4 worm cellular contexts compared by ENCODE assay signal in the genomic region with DNA sequence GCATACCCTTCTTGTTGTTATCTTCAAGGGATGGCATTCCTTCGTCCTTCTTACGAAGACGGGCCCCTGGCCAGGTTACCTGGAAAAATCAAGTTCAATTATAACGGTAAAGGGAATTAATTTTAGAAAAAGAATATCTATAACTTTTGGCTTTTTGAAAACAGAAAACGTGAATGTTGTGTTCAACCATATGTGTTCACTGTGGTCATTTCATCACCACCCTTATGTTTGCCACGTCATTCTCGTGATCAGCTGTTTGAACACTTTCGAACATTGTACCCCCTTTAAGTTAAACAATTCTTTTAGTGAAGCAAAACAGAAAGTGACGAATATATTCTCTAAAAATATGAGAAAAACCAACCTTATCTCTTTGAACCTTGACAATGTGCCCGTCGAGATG.
TF ChIP-seq lines count a peak whose summit lies in the region.

No protein-coding gene starts in this region.

TF ChIP-seq in whole organism, L1 larva, 84 proteins besides CTCF, POLR2A, EP300 and RAD21:
- TF ChIP-seq nhr-85 (tag; lab: Kevin White, UChicago) (peak; percentile 26), lir-3 (tag; optimal IDR thresholded peaks at IDR 0.05; lab: Kevin White, UChicago; ENCODE audit: poor library complexity) (no peak), efl-1 (optimal IDR thresholded peaks at IDR 0.05; lab: Kevin White, UChicago) (no peak), efl-1 (GFP tag; optimal IDR thresholded peaks at IDR 0.05 in 1 of 2; lab: Kevin White, UChicago) (peak in 1 of 2 experiments; percentile 39)

TF ChIP-seq in whole organism, L3 larva, 47 proteins besides CTCF, POLR2A, EP300 and RAD21:
- TF ChIP-seq ama-1 (optimal IDR thresholded peaks at IDR 0.05; lab: Kevin White, UChicago): peak; percentile 42
- TF ChIP-seq ceh-28 (tag; optimal IDR thresholded peaks at IDR 0.05; lab: Kevin White, UChicago): no peak
- TF ChIP-seq jun-1 (tag; optimal IDR thresholded peaks at IDR 0.05; lab: Kevin White, UChicago): no peak
- peak; percentile 52 for TF ChIP-seq pha-4 (tag; optimal IDR thresholded peaks at IDR 0.05; lab: Kevin White, UChicago)
- TF ChIP-seq eor-1 (tag; optimal IDR thresholded peaks at IDR 0.05; lab: Kevin White, UChicago): no peak
- peak; percentile 38 for TF ChIP-seq nhr-43 (tag; optimal IDR thresholded peaks at IDR 0.05; lab: Kevin White, UChicago; ENCODE audit: poor library complexity, severe bottlenecking)
- no peak for TF ChIP-seq elt-1 (tag; optimal IDR thresholded peaks at IDR 0.05; lab: Kevin White, UChicago)
- TF ChIP-seq fos-1 (tag; optimal IDR thresholded peaks at IDR 0.05; lab: Kevin White, UChicago): no peak

TF ChIP-seq in whole organism, L4 larva, 104 proteins besides CTCF, POLR2A, EP300 and RAD21:
- TF ChIP-seq Y75B8A.6 (GFP tag; IDR thresholded peaks at IDR 0.05; lab: Robert Waterston, UW) (0 out of 2 replicates have a peak, but pooled peaks have one; percentile 32), lim-7 (GFP tag; IDR thresholded peaks at IDR 0.05; lab: Robert Waterston, UW) (peak; percentile 31; the same call in 1 of the 2 replicates), lin-38 (GFP tag; IDR thresholded peaks at IDR 0.05; lab: Robert Waterston, UW) (no peak), vab-7 (GFP tag; IDR thresholded peaks at IDR 0.05; lab: Robert Waterston, UW) (no peak)
TF ChIP-seq in whole organism, L4 larva: peak in this region for 2.

TF ChIP-seq in whole organism, young adult, 124 proteins besides CTCF, POLR2A, EP300 and RAD21:
- TF ChIP-seq Y56A3A.18 (GFP tag; IDR thresholded peaks at IDR 0.05; lab: Robert Waterston, UW) (no peak; the same call in 1 of the 2 replicates), dpl-1 (GFP tag; optimal IDR thresholded peaks at IDR 0.05; lab: Kevin White, UChicago) (no peak), ztf-18 (tag; optimal IDR thresholded peaks at IDR 0.05; lab: Kevin White, UChicago) (no peak), F57A8.1 (GFP tag; optimal IDR thresholded peaks at IDR 0.05; lab: Kevin White, UChicago) (no peak), Y53G8AR.9 (GFP tag; conservative IDR thresholded peaks at IDR 0.05; lab: Robert Waterston, UW) (no peak), lag-1 (GFP tag; IDR thresholded peaks at IDR 0.05; lab: Robert Waterston, UW) (no peak), F10E7.11 (tag; optimal IDR thresholded peaks at IDR 0.05; lab: Kevin White, UChicago) (peak; percentile 6), dpff-1 (tag; optimal IDR thresholded peaks at IDR 0.05; lab: Kevin White, UChicago) (no peak), F39B2.1 (GFP tag; IDR thresholded peaks at IDR 0.05; lab: Robert Waterston, UW) (no peak), C17E4.6 (GFP tag; IDR thresholded peaks at IDR 0.05; lab: Robert Waterston, UW) (no peak), ztf-26 (tag; optimal IDR thresholded peaks at IDR 0.05; lab: Kevin White, UChicago) (no peak), akir-1 (GFP tag; optimal IDR thresholded peaks at IDR 0.05; lab: Kevin White, UChicago) (no peak), zim-3 (tag; optimal IDR thresholded peaks at IDR 0.05; lab: Kevin White, UChicago) (peak; percentile 36), tbx-9 (tag; optimal IDR thresholded peaks at IDR 0.05; lab: Kevin White, UChicago; ENCODE audit: borderline replicate concordance) (no peak), dox-1 (GFP tag; IDR thresholded peaks at IDR 0.05; lab: Robert Waterston, UW) (no peak), hmg-20 (GFP tag; IDR thresholded peaks at IDR 0.05; lab: Robert Waterston, UW) (no peak), nhr-120 (GFP tag; IDR thresholded peaks at IDR 0.05; lab: Robert Waterston, UW) (no peak), lsl-1 (GFP tag; optimal IDR thresholded peaks at IDR 0.05; lab: Kevin White, UChicago) (no peak), pbrm-1 (GFP tag; IDR thresholded peaks at IDR 0.05; lab: Robert Waterston, UW) (no peak), attf-5 (GFP tag; optimal IDR thresholded peaks at IDR 0.05; lab: Kevin White, UChicago) (no peak), cebp-1 (GFP tag; IDR thresholded peaks at IDR 0.05; lab: Robert Waterston, UW) (peak; percentile 75), cebp-1 (tag; optimal IDR thresholded peaks at IDR 0.05; lab: Kevin White, UChicago) (peak; percentile 75), madf-6 (GFP tag; IDR thresholded peaks at IDR 0.05; lab: Robert Waterston, UW) (no peak), Y53F4B.3 (GFP tag; IDR thresholded peaks at IDR 0.05; lab: Robert Waterston, UW) (no peak), rcor-1 (GFP tag; IDR thresholded peaks at IDR 0.05; lab: Robert Waterston, UW) (no peak), ceh-58 (GFP tag; IDR thresholded peaks at IDR 0.05; lab: Robert Waterston, UW) (no peak), let-526 (GFP tag; IDR thresholded peaks at IDR 0.05; lab: Robert Waterston, UW) (peak; percentile 16; the same call in 1 of the 2 replicates), Y95B8A.8 (GFP tag; IDR thresholded peaks at IDR 0.05; lab: Robert Waterston, UW) (0 out of 2 replicates have a peak, but pooled peaks have one; percentile 5), F49E8.2 (tag; optimal IDR thresholded peaks at IDR 0.05; lab: Kevin White, UChicago; ENCODE audit: insufficient read depth) (no peak), mxl-1 (tag; optimal IDR thresholded peaks at IDR 0.05; lab: Kevin White, UChicago) (no peak), fkh-3 (tag; optimal IDR thresholded peaks at IDR 0.05; lab: Kevin White, UChicago) (no peak), unc-62 (GFP tag; optimal IDR thresholded peaks at IDR 0.05; lab: Kevin White, UChicago) (no peak), ZK185.1 (tag; optimal IDR thresholded peaks at IDR 0.05; lab: Kevin White, UChicago; ENCODE audit: poor library complexity, severe bottlenecking) (peak; percentile 37)
